Fruit fly (Drosophila melanogaster) whole organism, embryonic: ENCODE results near the gene slf.

Source experiments
- ATbp ChIP-seq: fragments of 200-800 bp; sonication (Bioruptor generic); optimal IDR thresholded peaks from 2 replicates; lab custom pipeline; 2017; ENCODE audit warnings: missing biosample characterization, mild to moderate bottlenecking, missing genetic modification characterization, missing genetic modification reagents
- Aef1 ChIP-seq: fragments of 200-800 bp; sonication (Bioruptor generic); IDR thresholded peaks from 3 replicates; pipeline ENCODE4 v1.3.6; 2022; ENCODE audit warnings: missing biosample characterization, missing genetic modification characterization
- Atf-2 ChIP-seq: fragments of 200-800 bp; sonication (Bioruptor generic); optimal IDR thresholded peaks from 2 replicates; lab custom pipeline; 2016; ENCODE audit warnings: missing biosample characterization, missing genetic modification characterization
- Awh ChIP-seq: fragments of 200-800 bp; sonication (Bioruptor generic); IDR thresholded peaks from 2 replicates; pipeline ENCODE4, ENCODE4 v1.3.6; 2022; ENCODE audit warnings: missing biosample characterization, missing genetic modification characterization
- B-H1 ChIP-seq: fragments of 200-800 bp; sonication (Bioruptor generic); IDR thresholded peaks from 3 replicates; pipeline ENCODE4 v1.3.6; 2022; ENCODE audit warnings: missing biosample characterization, missing genetic modification characterization
- B-H2 ChIP-seq: fragments of 200-800 bp; sonication (Bioruptor generic); optimal IDR thresholded peaks from 2 replicates; lab custom pipeline; 2018; ENCODE audit warnings: missing biosample characterization, mild to moderate bottlenecking, missing genetic modification characterization
- BEAF-32 ChIP-seq: fragments of 200-800 bp; sonication (Bioruptor generic); optimal IDR thresholded peaks from 3 replicates; lab custom pipeline; 2017; ENCODE audit warnings: missing biosample characterization, missing genetic modification characterization, mild to moderate bottlenecking, moderate library complexity, missing genetic modification reagents
- CG10565 ChIP-seq: fragments of 200-800 bp; sonication (Bioruptor generic); optimal IDR thresholded peaks from 3 replicates; lab custom pipeline; 2016; ENCODE audit warnings: missing biosample characterization, mild to moderate bottlenecking, missing genetic modification characterization
- CG11247 ChIP-seq: fragments of 200-800 bp; sonication (Bioruptor generic); IDR thresholded peaks from 2 replicates; pipeline ENCODE4 v1.3.6; 2022; ENCODE audit warnings: missing biosample characterization, missing genetic modification characterization
- CG11723 ChIP-seq: fragments of 200-800 bp; sonication (Bioruptor generic); optimal IDR thresholded peaks from 2 replicates; lab custom pipeline; 2017; ENCODE audit warnings: missing biosample characterization, mild to moderate bottlenecking, missing genetic modification characterization
- CG13123 ChIP-seq: fragments of 200-800 bp; sonication (Bioruptor generic); optimal IDR thresholded peaks from 2 replicates; lab custom pipeline; 2016; ENCODE audit warnings: missing biosample characterization, missing genetic modification characterization
- CG13287 ChIP-seq: fragments of 200-800 bp; sonication (Bioruptor generic); IDR thresholded peaks from 2 replicates; pipeline ENCODE4 v1.3.6; 2022; ENCODE audit warnings: missing biosample characterization, missing genetic modification characterization; ENCODE audit not compliant: partially characterized antibody
- CG13894 ChIP-seq: fragments of 200-800 bp; sonication (Bioruptor generic); optimal IDR thresholded peaks from 3 replicates; lab custom pipeline; 2018; ENCODE audit warnings: missing biosample characterization, mild to moderate bottlenecking, missing genetic modification characterization, moderate library complexity
- CG15073 ChIP-seq: fragments of 200-800 bp; sonication (Bioruptor generic); optimal IDR thresholded peaks from 2 replicates; lab custom pipeline; 2016; ENCODE audit warnings: missing biosample characterization, missing genetic modification characterization
- CG15269 ChIP-seq: fragments of 200-800 bp; sonication (Bioruptor generic); optimal IDR thresholded peaks from 2 replicates; lab custom pipeline; 2018; ENCODE audit warnings: missing biosample characterization, mild to moderate bottlenecking, missing genetic modification characterization, moderate library complexity
- CG15601 ChIP-seq: fragments of 200-800 bp; sonication (Bioruptor generic); optimal IDR thresholded peaks from 3 replicates; lab custom pipeline; 2019; ENCODE audit warnings: missing biosample characterization, mild to moderate bottlenecking, missing genetic modification characterization, moderate library complexity
- CG16779 ChIP-seq: fragments of 200-800 bp; sonication (Bioruptor generic); IDR thresholded peaks from 2 replicates; pipeline ENCODE4 v1.3.6; 2022; ENCODE audit warnings: missing biosample characterization, missing genetic modification characterization
- CG17385 ChIP-seq: fragments of 200-800 bp; sonication (Bioruptor generic); optimal IDR thresholded peaks from 3 replicates; lab custom pipeline; 2018; ENCODE audit warnings: missing biosample characterization, mild to moderate bottlenecking, missing genetic modification characterization
- CG18262 ChIP-seq: fragments of 200-800 bp; optimal IDR thresholded peaks from 3 replicates; lab custom pipeline; 2019; ENCODE audit warnings: missing biosample characterization, mild to moderate bottlenecking, missing genetic modification characterization, moderate library complexity
- CG18476 ChIP-seq: fragments of 200-800 bp; sonication (Bioruptor generic); optimal IDR thresholded peaks from 2 replicates; lab custom pipeline; 2016; ENCODE audit warnings: missing biosample characterization, mild to moderate bottlenecking, missing genetic modification characterization
- CG4404 ChIP-seq: fragments of 200-800 bp; sonication (Bioruptor generic); IDR thresholded peaks from 2 replicates; pipeline ENCODE4 v1.3.6; 2022; ENCODE audit warnings: missing biosample characterization, missing genetic modification characterization
- CG5245 ChIP-seq: fragments of 200-800 bp; sonication (Bioruptor generic); optimal IDR thresholded peaks from 3 replicates; lab custom pipeline; 2016; ENCODE audit warnings: missing biosample characterization, missing genetic modification characterization
- CG8281 ChIP-seq: fragments of 200-800 bp; sonication (Bioruptor generic); optimal IDR thresholded peaks from 2 replicates; lab custom pipeline; 2018; ENCODE audit warnings: missing biosample characterization, mild to moderate bottlenecking, missing genetic modification characterization, moderate library complexity
- CG8359 ChIP-seq: fragments of 200-800 bp; sonication (Bioruptor generic); optimal IDR thresholded peaks from 2 replicates; lab custom pipeline; 2017; ENCODE audit warnings: missing biosample characterization, mild to moderate bottlenecking, missing genetic modification characterization, borderline replicate concordance
- CG9215 ChIP-seq: fragments of 200-800 bp; sonication (Bioruptor generic); IDR thresholded peaks from 2 replicates; pipeline ENCODE4 v1.3.6; 2022; ENCODE audit warnings: missing biosample characterization, missing genetic modification characterization
- CG9817 ChIP-seq: fragments of 200-800 bp; sonication (Bioruptor generic); optimal IDR thresholded peaks from 2 replicates; lab custom pipeline; 2018; ENCODE audit warnings: missing biosample characterization, mild to moderate bottlenecking, missing genetic modification characterization, moderate library complexity
- CG9932 ChIP-seq: fragments of 200-800 bp; sonication (Bioruptor generic); IDR thresholded peaks from 2 replicates; pipeline ENCODE4 v1.3.6; 2022; ENCODE audit warnings: missing biosample characterization, missing genetic modification characterization
- CTCF ChIP-seq: fragments of 200-800 bp; sonication (Bioruptor generic); optimal IDR thresholded peaks from 2 replicates; lab custom pipeline; 2017; ENCODE audit warnings: missing biosample characterization, mild to moderate bottlenecking, missing genetic modification characterization, moderate library complexity
- Doc3 ChIP-seq: fragments of 200-800 bp; sonication (Bioruptor generic); IDR thresholded peaks from 3 replicates; pipeline ENCODE4 v1.3.6; 2022; ENCODE audit warnings: missing biosample characterization, missing genetic modification characterization; ENCODE audit not compliant: partially characterized antibody
- Eip74EF ChIP-seq, 2 experiments: fragments of 200-800 bp in 1 of 2; fragments of >200 bp in 1 of 2; sonication (Bioruptor generic) in 1 of 2; optimal IDR thresholded peaks; 2 replicates each; lab custom pipeline; 2017 to 2019; ENCODE audit warnings: missing biosample characterization in 2 of 2, missing genetic modification characterization in 2 of 2, mild to moderate bottlenecking in 1 of 2, moderate library complexity in 1 of 2
- Fer2 ChIP-seq: fragments of 200-800 bp; sonication (Bioruptor generic); optimal IDR thresholded peaks from 2 replicates; lab custom pipeline; 2018; ENCODE audit warnings: missing biosample characterization, mild to moderate bottlenecking, missing genetic modification characterization, moderate library complexity
- Lhr ChIP-seq: fragments of 200-800 bp; sonication (Bioruptor generic); optimal IDR thresholded peaks from 3 replicates; lab custom pipeline; 2017; ENCODE audit warnings: mild to moderate bottlenecking, missing biosample characterization, missing genetic modification reagents, missing genetic modification characterization
- MESR4 ChIP-seq: fragments of 200-800 bp; sonication (Bioruptor generic); optimal IDR thresholded peaks from 2 replicates; lab custom pipeline; 2018; ENCODE audit warnings: missing biosample characterization, mild to moderate bottlenecking, missing genetic modification characterization, moderate library complexity
- Mad ChIP-seq: fragments of 200-800 bp; sonication (Bioruptor generic); optimal IDR thresholded peaks from 2 replicates; lab custom pipeline; 2016; ENCODE audit warnings: missing biosample characterization, missing genetic modification characterization
- Med ChIP-seq: fragments of 200-800 bp; sonication (Bioruptor generic); peaks from one replicate; lab custom pipeline; 2016; ENCODE audit warnings: missing biosample characterization, missing genetic modification characterization, mild to moderate bottlenecking, inconsistent platforms, moderate library complexity
- Mrtf ChIP-seq: fragments of 200-800 bp; sonication (Bioruptor generic); IDR thresholded peaks from 3 replicates; pipeline ENCODE4 v1.3.6; 2022; ENCODE audit warnings: missing biosample characterization, missing genetic modification characterization
- Ravus ChIP-seq: fragments of 200-800 bp; sonication (Bioruptor generic); IDR thresholded peaks from 2 replicates; pipeline ENCODE4 v1.3.6; 2022; ENCODE audit warnings: missing biosample characterization, missing genetic modification characterization
- Sox100B ChIP-seq: fragments of 200-800 bp; sonication (Bioruptor generic); optimal IDR thresholded peaks from 3 replicates; lab custom pipeline; 2018; ENCODE audit warnings: missing biosample characterization, mild to moderate bottlenecking, missing genetic modification characterization
- Spps ChIP-seq: fragments of 200-800 bp; sonication (Bioruptor generic); optimal IDR thresholded peaks from 2 replicates; lab custom pipeline; 2018; ENCODE audit warnings: missing biosample characterization, mild to moderate bottlenecking, missing genetic modification characterization
- dm ChIP-seq: fragments of 200-800 bp; sonication (Bioruptor generic); optimal IDR thresholded peaks from 3 replicates; lab custom pipeline; 2016; ENCODE audit warnings: missing biosample characterization, missing genetic modification characterization
- esg ChIP-seq: fragments of 200-800 bp; sonication (Bioruptor generic); conservative IDR thresholded peaks from 2 replicates; pipeline ENCODE4 v1.3.6; 2022; ENCODE audit warnings: missing biosample characterization, missing genetic modification characterization
- gcm ChIP-seq: fragments of 200-800 bp; sonication (Bioruptor generic); optimal IDR thresholded peaks from 2 replicates; lab custom pipeline; 2019; ENCODE audit warnings: missing biosample characterization, mild to moderate bottlenecking, missing genetic modification characterization, moderate library complexity
- ham ChIP-seq: fragments of 200-800 bp; sonication (Bioruptor generic); IDR thresholded peaks from 2 replicates; pipeline ENCODE4 v1.3.6; 2022; ENCODE audit warnings: missing biosample characterization, missing genetic modification characterization
- nau ChIP-seq: fragments of 200-800 bp; sonication (Bioruptor generic); optimal IDR thresholded peaks from 3 replicates; lab custom pipeline; 2017; ENCODE audit warnings: missing biosample characterization, mild to moderate bottlenecking, missing genetic modification characterization, missing genetic modification reagents
- peb ChIP-seq: fragments of 200-800 bp; sonication (Bioruptor generic); IDR thresholded peaks from 2 replicates; pipeline ENCODE4 v1.3.6; 2022; ENCODE audit warnings: missing biosample characterization, missing genetic modification characterization
- slp2 ChIP-seq: fragments of 200-800 bp; sonication (Bioruptor generic); optimal IDR thresholded peaks from 2 replicates; lab custom pipeline; 2016; ENCODE audit warnings: missing biosample characterization, missing genetic modification characterization
- sna ChIP-seq: fragments of 200-800 bp; sonication (Bioruptor generic); IDR thresholded peaks from 2 replicates; pipeline ENCODE4 v1.3.6; 2022; ENCODE audit warnings: missing biosample characterization, missing genetic modification characterization; ENCODE audit not compliant: partially characterized antibody
- unc-4 ChIP-seq: fragments of 200-800 bp; sonication (Bioruptor generic); IDR thresholded peaks from 2 replicates; pipeline ENCODE4 v1.3.6; 2022; ENCODE audit warnings: missing biosample characterization, missing genetic modification characterization; ENCODE audit not compliant: partially characterized antibody
- z ChIP-seq: fragments of 200-800 bp; sonication (Bioruptor generic); IDR thresholded peaks from 3 replicates; pipeline ENCODE4 v1.3.6; 2022; ENCODE audit warnings: missing biosample characterization, missing genetic modification characterization

The slf gene

DNA sequence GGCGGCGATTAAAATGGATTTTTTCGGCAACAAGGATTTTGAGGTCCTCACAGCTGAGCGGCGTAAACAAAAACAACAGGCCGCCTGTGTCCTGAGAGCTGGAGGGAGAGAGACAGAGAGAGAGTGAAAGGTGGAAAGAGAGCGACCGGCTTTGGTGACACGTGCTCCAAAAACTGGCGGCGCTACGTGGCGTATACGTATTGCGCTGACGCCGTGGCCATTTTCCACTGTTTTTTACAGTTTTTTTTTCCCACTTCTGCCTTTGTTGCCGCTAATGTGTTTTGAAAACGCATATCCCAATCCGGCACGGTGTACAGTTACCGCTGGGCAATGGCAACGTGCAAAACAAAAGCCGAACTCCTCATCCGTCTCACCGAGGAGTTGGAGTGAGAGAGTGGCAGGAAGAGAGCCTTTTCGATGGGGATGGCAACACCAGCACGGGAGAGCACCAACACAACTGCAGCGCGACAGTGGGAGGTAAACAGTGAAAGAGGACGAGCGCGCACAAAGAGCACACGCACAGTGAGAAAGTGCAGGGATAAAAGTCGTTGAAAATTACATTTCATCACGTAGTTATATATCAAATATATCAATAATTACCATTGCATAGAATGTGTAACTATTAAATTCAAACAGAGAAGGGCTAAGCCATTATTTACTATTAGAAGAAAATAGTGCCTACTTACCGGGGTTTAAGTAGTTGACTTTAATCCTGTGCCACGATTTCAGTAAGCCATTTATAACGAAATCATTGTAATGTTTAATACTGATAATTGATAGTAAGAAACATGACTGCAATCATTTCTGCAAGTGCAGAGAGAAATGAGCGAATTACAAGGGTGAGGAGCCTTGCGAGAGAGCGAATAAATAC, 19.0 kb upstream of the slf start (continued):
- TF ChIP-seq CG9932 (GFP tag; lab: Robert Waterston, UW) (no peak; the same call in 1 of the 2 replicates), CG13287 (no peak), unc-4 (no peak), dm (GFP tag; lab: Kevin White, UChicago) (no peak), MESR4 (no peak), BEAF-32 (GFP tag; lab: Kevin White, UChicago) (no peak), Mad (GFP tag; lab: Kevin White, UChicago) (no peak), CG18476 (GFP tag; lab: Kevin White, UChicago) (no peak), CG18262 (tag; lab: Kevin White, UChicago) (no peak), CG10565 (GFP tag; lab: Kevin White, UChicago) (no peak), CG11247 (GFP tag; lab: Robert Waterston, UW) (no peak), Fer2 (tag; lab: Kevin White, UChicago) (no peak), CG11723 (no peak), B-H2 (GFP tag; lab: Kevin White, UChicago) (no peak), CG8281 (tag; lab: Kevin White, UChicago) (peak; percentile 15), CG8359 (GFP tag; lab: Kevin White, UChicago) (peak; percentile 0), sna (no peak), CG16779 (GFP tag; lab: Robert Waterston, UW) (no peak), gcm (GFP tag; lab: Kevin White, UChicago) (peak; percentile 5), Aef1 (GFP tag; lab: Robert Waterston, UW) (no peak; the same call in 2 of the 3 replicates), Spps (tag; lab: Kevin White, UChicago) (no peak), CG5245 (GFP tag; lab: Kevin White, UChicago) (no peak), Doc3 (GFP tag; lab: Robert Waterston, UW) (no peak), Mrtf (no peak), Eip74EF (GFP tag; optimal IDR thresholded peaks at IDR 0.05; lab: Kevin White, UChicago) (no peak), CG17385 (GFP tag; lab: Kevin White, UChicago) (no peak), CG15601 (tag; lab: Kevin White, UChicago) (no peak), esg (GFP tag; lab: Robert Waterston, UW) (peak; percentile 49; the same call in 1 of the 2 replicates), Lhr (GFP tag; lab: Kevin White, UChicago) (no peak), ATbp (GFP tag; lab: Kevin White, UChicago) (peak; percentile 25), Sox100B (no peak), Med (GFP tag; lab: Kevin White, UChicago) (peak; percentile 25), ham (GFP tag; lab: Robert Waterston, UW) (no peak), CG9817 (tag; lab: Kevin White, UChicago) (peak; percentile 12), slp2 (peak; percentile 51), Awh (GFP tag; lab: Robert Waterston, UW) (no peak), CG9215 (peak; percentile 55), CG15073 (no peak), CG13894 (no peak), CG13123 (GFP tag; lab: Kevin White, UChicago) (no peak), CG4404 (GFP tag; lab: Robert Waterston, UW) (peak; percentile 25), CG15269 (tag; lab: Kevin White, UChicago) (no peak), Ravus (no peak), peb (GFP tag; lab: Robert Waterston, UW) (peak; percentile 66), CTCF (GFP tag; lab: Kevin White, UChicago) (no peak), B-H1 (GFP tag; lab: Robert Waterston, UW) (peak; percentile 10; the same call in 1 of the 3 replicates), Atf-2 (GFP tag; lab: Kevin White, UChicago) (no peak), z (GFP tag; lab: Robert Waterston, UW) (no peak), nau (GFP tag; lab: Kevin White, UChicago) (no peak)
